Worm (Caenorhabditis elegans) whole organism, L3 larva: ENCODE results near the gene F46H5.11.

Source experiments
- R02D3.7 ChIP-seq: fragments of 150-350 bp; optimal IDR thresholded peaks from 2 replicates; lab custom pipeline; 2014; ENCODE audit warnings: missing biosample characterization, missing genetic modification characterization
- aly-2 ChIP-seq: fragments of 150-350 bp; optimal IDR thresholded peaks from 2 replicates; lab custom pipeline; 2014; ENCODE audit warnings: missing biosample characterization, missing genetic modification characterization
- ceh-82 ChIP-seq: fragments of 150-350 bp; optimal IDR thresholded peaks from 2 replicates; lab custom pipeline; 2014; ENCODE audit warnings: missing biosample characterization, missing genetic modification characterization
- daf-12 ChIP-seq: fragments of 150-350 bp; optimal IDR thresholded peaks from 2 replicates; lab custom pipeline; 2014; ENCODE audit warnings: missing biosample characterization, missing genetic modification reagents, missing genetic modification characterization
- fkh-10 ChIP-seq: sonication (generic microtip); optimal IDR thresholded peaks from 2 replicates; lab custom pipeline; 2017; ENCODE audit warnings: missing biosample characterization, missing genetic modification reagents, missing genetic modification characterization
- fos-1 ChIP-seq: fragments of 150-350 bp; optimal IDR thresholded peaks from 2 replicates; lab custom pipeline; 2014; ENCODE audit warnings: missing biosample characterization, missing genetic modification characterization
- snpc-4 ChIP-seq: fragments of 150-350 bp; optimal IDR thresholded peaks from 2 replicates; lab custom pipeline; 2014; ENCODE audit warnings: missing biosample characterization, missing genetic modification characterization
- tbx-2 ChIP-seq: sonication (generic microtip); optimal IDR thresholded peaks from 2 replicates; lab custom pipeline; 2016; ENCODE audit warnings: mild to moderate bottlenecking, missing genetic modification characterization, missing compliant biosample characterization
- ztf-4 ChIP-seq: fragments of 150-350 bp; optimal IDR thresholded peaks from 2 replicates; lab custom pipeline; 2014; ENCODE audit warnings: missing biosample characterization, missing genetic modification characterization

DNA sequence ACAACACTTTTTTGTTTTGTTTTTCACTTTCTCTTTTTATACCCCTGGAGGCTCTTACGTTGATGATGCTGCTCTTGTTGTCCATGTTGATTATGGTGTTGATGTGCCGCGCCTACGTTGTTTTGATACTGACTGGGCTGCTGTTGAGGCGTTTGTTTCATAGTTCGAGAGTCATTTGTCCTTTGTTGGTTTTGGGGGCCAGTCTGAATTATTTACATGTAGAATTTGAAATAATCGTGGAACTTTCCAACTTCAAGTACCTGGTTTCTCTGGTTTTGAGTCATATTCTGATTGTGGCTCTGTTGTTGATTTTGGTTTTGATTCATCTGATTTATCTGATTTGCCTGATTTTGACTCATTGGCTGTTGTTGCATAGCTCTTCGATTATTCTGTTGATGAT is 6.2 kb upstream of the F46H5.11 start:
- TF ChIP-seq R02D3.7: no peak
- no peak for TF ChIP-seq ztf-4 (tag; lab: Kevin White, UChicago)
- no peak for TF ChIP-seq ceh-82 (tag; lab: Kevin White, UChicago)
- TF ChIP-seq fkh-10 (GFP tag; lab: Kevin White, UChicago): no peak
- no peak for TF ChIP-seq aly-2 (tag; lab: Kevin White, UChicago)
- no peak for TF ChIP-seq daf-12 (tag; lab: Kevin White, UChicago)
- TF ChIP-seq snpc-4 (tag; lab: Kevin White, UChicago): no peak
- TF ChIP-seq fos-1 (tag; lab: Kevin White, UChicago): no peak
- TF ChIP-seq tbx-2: no peak
